Worm (Caenorhabditis elegans) whole organism, midembryonic: ENCODE results near the gene F40G9.9.

ENCODE experiments used
- T22C8.4 ChIP-seq: fragments of 200-800 bp; sonication (Bioruptor generic); IDR thresholded peaks from 2 replicates; pipeline ENCODE4 v1.3.6; 2022; ENCODE audit warnings: missing genetic modification characterization, missing compliant biosample characterization
- med-1 ChIP-seq: sonication (generic microtip); optimal IDR thresholded peaks from 2 replicates; lab custom pipeline; 2017; ENCODE audit warnings: missing genetic modification characterization, mild to moderate bottlenecking, missing compliant biosample characterization, antibody characterized with exemption, missing genetic modification reagents; ENCODE audit not compliant: insufficient read depth

- TF ChIP-seq med-1 (GFP tag; lab: Kevin White, UChicago) (no peak), T22C8.4 (GFP tag; lab: Robert Waterston, UW) (no peak)
Observed at ce11 chrIII:187829-188228, 16.3 kb upstream of the F40G9.9 start, which contains the start of gene mxl-2.
